Worm (Caenorhabditis elegans): ENCODE results near the gene vps-22.

ce11 chrIII:4917077-4917476, 45.2 kb downstream of the vps-22 start, which contains the start of gene rars-1:
- TF ChIP-seq snpc-4 (tag; optimal IDR thresholded peaks at IDR 0.05): no peak
- TF ChIP-seq unc-39 (tag; optimal IDR thresholded peaks at IDR 0.05): no peak
- TF ChIP-seq elt-3 (tag; optimal IDR thresholded peaks at IDR 0.05): no peak
- TF ChIP-seq nhr-12 (tag; optimal IDR thresholded peaks at IDR 0.05): no peak
- TF ChIP-seq unc-62 (GFP tag; optimal IDR thresholded peaks at IDR 0.05): no peak
- no peak for TF ChIP-seq nhr-237 (tag; optimal IDR thresholded peaks at IDR 0.05)
- TF ChIP-seq lin-13 (tag; optimal IDR thresholded peaks at IDR 0.05): no peak
- no peak for TF ChIP-seq mep-1 (tag; optimal IDR thresholded peaks at IDR 0.05)
- no peak for TF ChIP-seq mls-2 (tag; optimal IDR thresholded peaks at IDR 0.05)
- no peak for TF ChIP-seq nhr-76 (tag; optimal IDR thresholded peaks at IDR 0.05)

Data from whole organism, mixed stage, embryonic.